Worm (Caenorhabditis elegans) whole organism, L4 larva: ENCODE results near the gene memo-1.

Experiments used
- F10B5.3 ChIP-seq: sonication (generic microtip); optimal IDR thresholded peaks from 2 replicates; lab custom pipeline; 2016; ENCODE audit warnings: mild to moderate bottlenecking, missing genetic modification characterization, missing compliant biosample characterization
- F26F4.8 ChIP-seq: fragments of 200-800 bp; sonication (Bioruptor generic); conservative IDR thresholded peaks from 2 replicates; pipeline ENCODE4 v1.3.6; 2022; ENCODE audit warnings: missing genetic modification characterization, missing compliant biosample characterization
- F37D6.2 ChIP-seq: sonication (generic microtip); optimal IDR thresholded peaks from 2 replicates; lab custom pipeline; 2016; ENCODE audit warnings: mild to moderate bottlenecking, missing genetic modification characterization, missing compliant biosample characterization
- F44E2.7 ChIP-seq: fragments of 200-800 bp; sonication (Bioruptor generic); IDR thresholded peaks from 2 replicates; pipeline ENCODE4 v2.1.2; 2022; ENCODE audit warnings: missing genetic modification characterization, missing compliant biosample characterization
- R02D3.7 ChIP-seq: fragments of 150-350 bp; sonication (generic microtip); optimal IDR thresholded peaks from 3 replicates; lab custom pipeline; 2014; ENCODE audit warnings: missing biosample characterization, missing genetic modification characterization
- Y75B8A.6 ChIP-seq: fragments of 200-800 bp; sonication (Bioruptor generic); IDR thresholded peaks from 2 replicates; pipeline ENCODE4 v1.3.6; 2022; ENCODE audit warnings: missing genetic modification reagents, missing genetic modification characterization, missing compliant biosample characterization
- ZK337.2 ChIP-seq: fragments of 200-800 bp; sonication (Bioruptor generic); IDR thresholded peaks from 2 replicates; pipeline ENCODE4 v1.3.6; 2022; ENCODE audit warnings: missing genetic modification reagents, missing genetic modification characterization, missing compliant biosample characterization
- aha-1 ChIP-seq: fragments of 150-350 bp; peaks from one replicate; lab custom pipeline; 2014; ENCODE audit warnings: missing biosample characterization, missing genetic modification characterization
- arid-1 ChIP-seq: fragments of 200-800 bp; sonication (Bioruptor generic); conservative IDR thresholded peaks from 2 replicates; pipeline ENCODE4 v1.3.6; 2022; ENCODE audit warnings: missing genetic modification reagents, missing genetic modification characterization, missing compliant biosample characterization
- ceh-32 ChIP-seq: sonication (generic microtip); optimal IDR thresholded peaks from 2 replicates; lab custom pipeline; 2016; ENCODE audit warnings: mild to moderate bottlenecking, missing genetic modification characterization, missing compliant biosample characterization; ENCODE audit not compliant: poor library complexity
- ceh-44 ChIP-seq: fragments of 200-800 bp; sonication (Bioruptor generic); IDR thresholded peaks from 2 replicates; pipeline ENCODE4 v1.3.6; 2022; ENCODE audit warnings: missing genetic modification reagents, missing genetic modification characterization, missing compliant biosample characterization
- ceh-82 ChIP-seq: sonication (generic microtip); optimal IDR thresholded peaks from 2 replicates; lab custom pipeline; 2017; ENCODE audit warnings: missing biosample characterization, missing genetic modification characterization
- ces-1 ChIP-seq: fragments of 150-350 bp; sonication (generic microtip); optimal IDR thresholded peaks from 4 replicates; lab custom pipeline; 2014; ENCODE audit warnings: missing biosample characterization, missing genetic modification reagents, missing genetic modification characterization
- ctbp-1 ChIP-seq: fragments of 200-800 bp; sonication (Bioruptor generic); IDR thresholded peaks from 2 replicates; pipeline ENCODE4 v1.3.6; 2022; ENCODE audit warnings: missing genetic modification reagents, missing genetic modification characterization, missing compliant biosample characterization
- daf-16 ChIP-seq, 3 experiments: sonication (generic microtip); optimal IDR thresholded peaks; 2 replicates each; lab custom pipeline; 2016 to 2017; ENCODE audit warnings: missing genetic modification characterization in 3 of 3, missing genetic modification reagents in 3 of 3, mild to moderate bottlenecking in 2 of 3, missing compliant biosample characterization in 2 of 3, missing biosample characterization in 1 of 3, moderate library complexity in 1 of 3
- daf-19 ChIP-seq: fragments of 200-800 bp; sonication (Bioruptor generic); conservative IDR thresholded peaks from 2 replicates; pipeline ENCODE4 v1.3.6; 2022; ENCODE audit warnings: missing genetic modification characterization, missing compliant biosample characterization
- dmd-9 ChIP-seq: fragments of 200-800 bp; sonication (Bioruptor generic); IDR thresholded peaks from 2 replicates; pipeline ENCODE4 v1.3.6; 2022; ENCODE audit warnings: missing genetic modification reagents, missing genetic modification characterization, missing compliant biosample characterization
- dpl-1 ChIP-seq: fragments of 150-350 bp; optimal IDR thresholded peaks from 2 replicates; lab custom pipeline; 2014; ENCODE audit warnings: missing biosample characterization, missing genetic modification reagents, missing genetic modification characterization
- fkh-10 ChIP-seq: fragments of 150-350 bp; optimal IDR thresholded peaks from 2 replicates; lab custom pipeline; 2014; ENCODE audit warnings: missing biosample characterization, missing genetic modification reagents, missing genetic modification characterization
- hlh-11 ChIP-seq: fragments of 200-800 bp; sonication (Bioruptor generic); optimal IDR thresholded peaks from 2 replicates; lab custom pipeline; 2018; ENCODE audit warnings: mild to moderate bottlenecking, missing genetic modification characterization, missing compliant biosample characterization
- hlh-30 ChIP-seq: sonication (generic microtip); optimal IDR thresholded peaks from 2 replicates; lab custom pipeline; 2017; ENCODE audit warnings: antibody characterized with exemption, mild to moderate bottlenecking, missing genetic modification characterization, missing compliant biosample characterization; ENCODE audit not compliant: insufficient read depth
- jun-1 ChIP-seq: fragments of 150-350 bp; optimal IDR thresholded peaks from 2 replicates; lab custom pipeline; 2014; ENCODE audit warnings: missing biosample characterization, missing genetic modification reagents, missing genetic modification characterization
- lin-38 ChIP-seq: fragments of 200-800 bp; sonication (Bioruptor generic); IDR thresholded peaks from 2 replicates; pipeline ENCODE4 v1.3.6; 2022; ENCODE audit warnings: missing genetic modification reagents, missing genetic modification characterization, missing compliant biosample characterization
- lsy-2 ChIP-seq, 2 experiments: fragments of 150-350 bp in 1 of 2; sonication (generic microtip) in 1 of 2; optimal IDR thresholded peaks; 2 replicates each; lab custom pipeline; 2014 to 2017; ENCODE audit warnings: missing biosample characterization in 2 of 2, missing genetic modification characterization in 2 of 2
- madf-9 ChIP-seq: fragments of 200-800 bp; sonication (Bioruptor generic); conservative IDR thresholded peaks from 2 replicates; pipeline ENCODE4 v1.3.6; 2022; ENCODE audit warnings: missing genetic modification reagents, missing genetic modification characterization, missing compliant biosample characterization
- mdl-1 ChIP-seq, 2 experiments: fragments of 150-350 bp in 1 of 2; sonication (generic microtip) in 1 of 2; optimal IDR thresholded peaks; 2 replicates each; lab custom pipeline; 2014 to 2017; ENCODE audit warnings: missing biosample characterization in 2 of 2, missing genetic modification characterization in 2 of 2
- mdt-29 ChIP-seq: fragments of 200-800 bp; sonication (Bioruptor generic); IDR thresholded peaks from 2 replicates; pipeline ENCODE4 v1.3.6; 2022; ENCODE audit warnings: missing genetic modification reagents, missing genetic modification characterization, missing compliant biosample characterization
- mep-1 ChIP-seq: fragments of 150-350 bp; sonication (generic microtip); optimal IDR thresholded peaks from 3 replicates; lab custom pipeline; 2014; ENCODE audit warnings: missing biosample characterization, missing genetic modification characterization
- nhr-10 ChIP-seq: fragments of 150-350 bp; optimal IDR thresholded peaks from 2 replicates; lab custom pipeline; 2014; ENCODE audit warnings: missing biosample characterization, missing genetic modification characterization
- nhr-11 ChIP-seq: fragments of 150-350 bp; optimal IDR thresholded peaks from 2 replicates; lab custom pipeline; 2014; ENCODE audit warnings: missing biosample characterization, missing genetic modification characterization
- nhr-111 ChIP-seq: fragments of 200-800 bp; sonication (Bioruptor generic); optimal IDR thresholded peaks from 2 replicates; lab custom pipeline; 2018; ENCODE audit warnings: mild to moderate bottlenecking, missing genetic modification characterization, missing compliant biosample characterization
- nhr-237 ChIP-seq: sonication (generic microtip); optimal IDR thresholded peaks from 2 replicates; lab custom pipeline; 2017; ENCODE audit warnings: missing biosample characterization, missing genetic modification characterization
- nhr-28 ChIP-seq: fragments of 150-350 bp; optimal IDR thresholded peaks from 2 replicates; lab custom pipeline; 2014; ENCODE audit warnings: missing biosample characterization, missing genetic modification characterization
- nhr-48 ChIP-seq: sonication (generic microtip); optimal IDR thresholded peaks from 2 replicates; lab custom pipeline; 2016; ENCODE audit warnings: mild to moderate bottlenecking, missing genetic modification characterization, missing compliant biosample characterization
- nhr-77 ChIP-seq: fragments of 150-350 bp; optimal IDR thresholded peaks from 2 replicates; lab custom pipeline; 2014; ENCODE audit warnings: missing biosample characterization, missing genetic modification characterization
- pqm-1 ChIP-seq: sonication (generic microtip); optimal IDR thresholded peaks from 2 replicates; lab custom pipeline; 2017; ENCODE audit warnings: missing biosample characterization, missing genetic modification characterization
- saeg-2 ChIP-seq: fragments of 200-800 bp; sonication (Bioruptor generic); IDR thresholded peaks from 2 replicates; pipeline ENCODE4 v1.3.6; 2022; ENCODE audit warnings: missing genetic modification reagents, missing genetic modification characterization, missing compliant biosample characterization
- set-16 ChIP-seq: fragments of 200-800 bp; sonication (Bioruptor generic); IDR thresholded peaks from 2 replicates; pipeline ENCODE4 v1.3.6; 2022; ENCODE audit warnings: missing genetic modification reagents, missing genetic modification characterization, missing compliant biosample characterization
- snpc-1.2 ChIP-seq: fragments of 200-800 bp; sonication (Bioruptor generic); IDR thresholded peaks from 2 replicates; pipeline ENCODE4 v1.3.6; 2022; ENCODE audit warnings: missing genetic modification reagents, missing genetic modification characterization, missing compliant biosample characterization
- snpc-4 ChIP-seq: fragments of 150-350 bp; optimal IDR thresholded peaks from 2 replicates; lab custom pipeline; 2014; ENCODE audit warnings: missing biosample characterization, missing genetic modification characterization
- unc-62 ChIP-seq, 3 experiments: fragments of 150-350 bp in 1 of 3; sonication (generic microtip); optimal IDR thresholded peaks in 2 of 3; peaks in 1 of 3; 1 replicate in 1 of 3; 2 replicates in 2 of 3; lab custom pipeline; 2014 to 2017; ENCODE audit warnings: missing biosample characterization in 3 of 3, missing genetic modification characterization in 3 of 3, missing genetic modification reagents in 3 of 3, missing genotype in 1 of 3
- zip-11 ChIP-seq: fragments of 200-800 bp; sonication (Bioruptor generic); IDR thresholded peaks from 2 replicates; pipeline ENCODE4 v1.3.6; 2022; ENCODE audit warnings: missing genetic modification characterization, missing compliant biosample characterization
- ztf-7 ChIP-seq: fragments of 150-350 bp; optimal IDR thresholded peaks from 2 replicates; lab custom pipeline; 2014; ENCODE audit warnings: missing biosample characterization, missing genetic modification characterization

memo-1 gene

DNA sequence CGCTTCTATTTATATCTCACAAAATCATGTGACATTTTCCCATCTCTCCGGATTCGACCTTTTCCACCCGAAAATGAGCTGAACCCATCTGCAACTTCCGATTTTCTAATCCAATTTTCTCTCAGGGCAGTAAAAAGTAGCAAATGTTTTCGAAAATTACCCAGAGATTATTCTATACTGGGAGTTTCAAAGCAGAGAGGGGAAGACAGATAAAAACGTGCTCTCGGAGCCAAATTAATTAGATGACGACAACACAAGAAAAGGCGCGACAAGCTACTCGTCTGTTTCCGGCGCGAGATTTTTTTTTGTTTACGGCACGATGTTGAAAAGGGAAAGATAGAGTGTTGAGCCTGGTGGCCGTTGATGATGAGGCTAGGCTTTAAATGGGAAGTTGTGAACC is 37.5 kb upstream of the memo-1 start:
- TF ChIP-seq mdl-1 (tag; optimal IDR thresholded peaks at IDR 0.05; lab: Kevin White, UChicago) (no peak), dpl-1 (no peak), nhr-111 (GFP tag; lab: Kevin White, UChicago) (no peak), aha-1 (peak; percentile 84), Y75B8A.6 (GFP tag; lab: Robert Waterston, UW) (no peak), nhr-11 (tag; lab: Kevin White, UChicago) (peak; percentile 1), mdt-29 (no peak)

DNA sequence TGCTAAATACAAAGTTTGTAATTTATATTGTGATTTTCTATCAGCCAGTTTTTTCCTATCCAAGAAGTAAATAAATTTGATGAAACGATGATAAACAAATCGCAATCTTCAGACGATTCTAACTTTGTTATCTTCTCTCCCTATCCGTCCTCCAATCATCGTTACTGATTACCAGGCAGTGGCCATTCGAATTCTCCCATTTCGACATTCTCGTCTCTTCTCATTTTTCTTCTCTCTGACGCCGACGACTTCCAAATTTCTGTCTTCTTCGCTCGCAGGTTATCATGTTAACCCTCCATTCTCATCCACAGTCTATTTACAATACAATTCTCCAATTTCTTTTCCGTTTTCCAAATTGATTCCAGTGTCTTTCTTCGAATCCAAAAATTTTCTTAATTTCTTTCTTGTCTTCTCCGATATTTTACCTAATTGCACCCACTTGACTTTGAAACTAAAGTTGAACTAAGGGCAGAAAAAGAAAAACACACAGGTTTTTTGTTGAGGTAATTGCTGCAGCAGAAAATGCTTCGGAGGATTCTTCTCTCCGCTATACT is 31.5 kb upstream of the memo-1 start, which contains the start of gene F40A3.2:
Gene F40A3.2 (plus strand): TSS at position 504 of the 554 bp plus-strand sequence.
- TF ChIP-seq mdl-1 (tag; optimal IDR thresholded peaks at IDR 0.05; lab: Kevin White, UChicago) (no peak), snpc-4 (tag; lab: Kevin White, UChicago) (no peak), nhr-237 (no peak), ztf-7 (tag; lab: Kevin White, UChicago) (no peak), nhr-10 (tag; lab: Kevin White, UChicago) (no peak), F26F4.8 (no peak), R02D3.7 (tag; lab: Kevin White, UChicago) (no peak), nhr-48 (no peak), nhr-77 (no peak)

DNA sequence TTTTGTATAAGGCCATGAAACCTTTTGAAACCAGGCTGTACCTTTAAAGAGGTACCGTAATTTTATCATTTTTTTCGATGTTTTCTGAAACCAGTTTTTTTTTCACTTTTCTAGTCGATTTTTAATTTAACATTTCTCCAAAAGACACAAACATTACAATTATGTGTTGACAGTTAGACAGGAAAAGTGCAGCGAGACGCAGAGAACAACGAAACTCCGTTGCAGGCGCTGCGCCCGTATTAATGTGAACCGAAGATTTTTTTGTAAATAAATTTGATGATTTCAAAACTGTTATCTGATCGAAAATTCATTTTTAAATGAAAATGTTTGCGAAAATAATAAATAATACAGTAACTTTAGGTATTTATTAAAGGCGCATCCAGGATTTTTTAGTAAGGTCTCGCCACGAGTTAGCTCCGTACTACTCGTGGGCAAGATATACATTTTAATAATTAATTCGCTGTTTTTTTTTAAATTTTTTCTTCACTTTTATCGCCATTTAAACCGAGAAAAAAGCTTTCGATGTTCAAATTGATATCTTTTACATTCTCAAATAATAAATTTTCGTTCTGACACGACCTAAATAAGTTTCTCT is 30.0 kb upstream of the memo-1 start, which contains the start of gene F40A3.3:
Gene F40A3.3 (plus strand): TSS at position 564 of the 595 bp plus-strand sequence.
- TF ChIP-seq lsy-2 (tag; optimal IDR thresholded peaks at IDR 0.05; lab: Kevin White, UChicago) (peak in 1 of 2 experiments; percentile 24), pqm-1 (no peak), unc-62 (GFP tag; optimal IDR thresholded peaks at IDR 0.05 in 1 of 2; lab: Kevin White, UChicago) (peak in 1 of 2 experiments; percentile 2), unc-62 (tag; optimal IDR thresholded peaks at IDR 0.05; lab: Kevin White, UChicago) (no peak), mep-1 (tag; lab: Kevin White, UChicago) (peak; percentile 4), arid-1 (GFP tag; lab: Robert Waterston, UW) (no peak), daf-19 (GFP tag; lab: Robert Waterston, UW) (no peak), daf-16 (GFP tag; optimal IDR thresholded peaks at IDR 0.05; lab: Kevin White, UChicago) (no peak), daf-16 (tag; optimal IDR thresholded peaks at IDR 0.05; lab: Kevin White, UChicago) (peak; percentile 90), ceh-82 (tag; lab: Kevin White, UChicago) (no peak), nhr-28 (tag; lab: Kevin White, UChicago) (peak; percentile 15), saeg-2 (no peak)

DNA sequence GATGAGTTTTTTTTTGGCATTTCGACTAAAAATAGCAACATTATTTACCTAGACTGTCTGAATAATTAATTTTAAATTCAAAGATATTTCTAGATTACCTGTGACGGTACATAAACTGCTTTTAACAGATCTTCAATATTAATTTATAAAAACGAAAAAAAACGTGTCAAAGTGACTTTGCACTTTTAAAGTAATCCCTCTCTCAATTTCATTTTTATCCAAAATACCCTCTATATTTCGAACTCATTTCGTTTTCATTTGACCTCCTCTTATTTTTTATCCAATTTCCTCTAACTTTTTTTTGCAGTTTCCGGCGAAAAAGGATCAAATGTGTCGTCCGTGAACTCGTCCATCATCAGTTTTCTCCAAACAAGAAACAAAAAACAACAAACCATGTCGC is 28.5 kb upstream of the memo-1 start, which contains the start of gene F40A3.4:
Gene F40A3.4 (plus strand): TSS at position 301 of the 400 bp plus-strand sequence.
- no peak for TF ChIP-seq jun-1
- no peak for TF ChIP-seq saeg-2
- TF ChIP-seq zip-11 (GFP tag; lab: Robert Waterston, UW), result no peak
- no peak for TF ChIP-seq madf-9 (GFP tag; lab: Robert Waterston, UW)
- TF ChIP-seq dmd-9 (GFP tag; lab: Robert Waterston, UW), result no peak
- TF ChIP-seq mdl-1 (tag; optimal IDR thresholded peaks at IDR 0.05; lab: Kevin White, UChicago), result no peak
- TF ChIP-seq mdt-29, result no peak
- TF ChIP-seq ZK337.2 (GFP tag; lab: Robert Waterston, UW), result no peak
- no peak for TF ChIP-seq ceh-32
- no peak for TF ChIP-seq ceh-44
- no peak for TF ChIP-seq nhr-111 (GFP tag; lab: Kevin White, UChicago)

DNA sequence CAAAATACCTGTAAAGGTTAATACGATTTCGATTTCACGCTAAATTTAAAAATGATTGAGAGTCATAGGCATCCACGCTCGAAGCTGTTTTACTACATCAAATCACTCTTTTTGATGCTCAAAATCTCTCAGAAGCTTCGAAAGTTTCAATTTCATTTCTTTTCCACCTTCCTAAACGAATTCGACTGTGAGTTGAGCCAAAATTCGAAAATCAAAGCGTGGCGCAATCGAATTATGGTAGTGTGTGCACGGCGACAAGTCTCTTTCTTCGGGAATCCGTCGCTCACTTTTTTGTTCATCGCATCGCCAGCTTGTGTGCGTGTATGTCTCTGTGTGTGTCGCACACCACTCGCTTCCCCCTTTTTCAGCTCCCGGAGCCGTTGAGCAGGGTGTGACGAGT is 26.0 kb upstream of the memo-1 start:
- TF ChIP-seq lin-38 (no peak), fkh-10 (GFP tag; lab: Kevin White, UChicago) (peak; percentile 55), daf-16 (GFP tag; optimal IDR thresholded peaks at IDR 0.05; lab: Kevin White, UChicago) (no peak), daf-16 (tag; optimal IDR thresholded peaks at IDR 0.05; lab: Kevin White, UChicago) (no peak), F44E2.7 (GFP tag; lab: Robert Waterston, UW) (no peak), pqm-1 (no peak), nhr-11 (tag; lab: Kevin White, UChicago) (no peak), F10B5.3 (tag; lab: Kevin White, UChicago) (no peak), set-16 (GFP tag; lab: Robert Waterston, UW) (no peak), hlh-11 (tag; lab: Kevin White, UChicago) (no peak), F37D6.2 (tag; lab: Kevin White, UChicago) (no peak), ctbp-1 (0 out of 2 replicates have a peak, but pooled peaks have one; percentile 16), snpc-1.2 (no peak), ces-1 (GFP tag; lab: Kevin White, UChicago) (peak; percentile 65), nhr-77 (no peak), hlh-30 (tag; lab: Kevin White, UChicago) (no peak)
